Worm (Caenorhabditis elegans) whole organism, mixed stage, embryonic: ENCODE data around the gene Y48A6B.3.

Experiments used
- ceh-39 ChIP-seq: fragments of 150-350 bp; optimal IDR thresholded peaks from 2 replicates; lab custom pipeline; 2014; ENCODE audit warnings: missing biosample characterization, missing genetic modification characterization
- lin-13 ChIP-seq: fragments of 150-350 bp; optimal IDR thresholded peaks from 2 replicates; lab custom pipeline; 2014; ENCODE audit warnings: missing biosample characterization, missing genetic modification characterization
- lin-32 ChIP-seq: fragments of 200-800 bp; sonication (Bioruptor generic); optimal IDR thresholded peaks from 2 replicates; lab custom pipeline; 2018; ENCODE audit warnings: mild to moderate bottlenecking, missing genetic modification characterization, missing compliant biosample characterization
- mep-1 ChIP-seq: fragments of 150-350 bp; optimal IDR thresholded peaks from 2 replicates; lab custom pipeline; 2017; ENCODE audit warnings: missing biosample characterization, missing genetic modification reagents, missing genetic modification characterization, inconsistent platforms
- nhr-76 ChIP-seq: sonication (generic microtip); optimal IDR thresholded peaks from 2 replicates; lab custom pipeline; 2017; ENCODE audit warnings: missing biosample characterization, missing genetic modification characterization
- snpc-4 ChIP-seq: fragments of 150-350 bp; optimal IDR thresholded peaks from 2 replicates; lab custom pipeline; 2014; ENCODE audit warnings: missing biosample characterization, missing genetic modification characterization
- ztf-11 ChIP-seq: fragments of 150-350 bp; optimal IDR thresholded peaks from 2 replicates; lab custom pipeline; 2014; ENCODE audit warnings: missing biosample characterization, missing genetic modification characterization

- TF ChIP-seq mep-1 (no peak), snpc-4 (tag; lab: Kevin White, UChicago) (no peak), lin-13 (tag; lab: Kevin White, UChicago) (no peak), nhr-76 (tag; lab: Kevin White, UChicago) (no peak), ceh-39 (no peak), ztf-11 (tag; lab: Kevin White, UChicago) (no peak), lin-32 (no peak)
Measured at ce11 chrIII:11012264-11012663, 4.2 kb downstream of the Y48A6B.3 start, which contains the start of gene kvs-4.
